Fruit fly (Drosophila melanogaster) whole organism, embryonic: ENCODE results near the gene RpS3.
A peak's percentile ranks its signal among the peaks of the same experiment; 100 is the strongest.

Experiments used
- BtbVII ChIP-seq: fragments of 200-800 bp; sonication (Bioruptor generic); optimal IDR thresholded peaks from 3 replicates; lab custom pipeline; 2017; ENCODE audit warnings: missing biosample characterization, mild to moderate bottlenecking, missing genetic modification characterization
- C15 ChIP-seq: fragments of 200-800 bp; sonication (Bioruptor generic); IDR thresholded peaks from 3 replicates; pipeline ENCODE4 v1.3.6; 2022; ENCODE audit warnings: missing biosample characterization, missing genetic modification characterization
- CG10654 ChIP-seq: fragments of 200-800 bp; sonication (Bioruptor generic); optimal IDR thresholded peaks from 2 replicates; lab custom pipeline; 2016; ENCODE audit warnings: missing biosample characterization, missing genetic modification characterization
- CG10979 ChIP-seq: fragments of 200-800 bp; sonication (Bioruptor generic); optimal IDR thresholded peaks from 2 replicates; lab custom pipeline; 2018; ENCODE audit warnings: missing biosample characterization, mild to moderate bottlenecking, missing genetic modification characterization, moderate library complexity
- CG11560 ChIP-seq: fragments of 200-800 bp; sonication (Bioruptor generic); IDR thresholded peaks from 3 replicates; pipeline ENCODE4 v1.3.6; 2022; ENCODE audit warnings: missing biosample characterization, missing genetic modification characterization
- CG12155 ChIP-seq: fragments of 200-800 bp; sonication (Bioruptor generic); optimal IDR thresholded peaks from 3 replicates; lab custom pipeline; 2016; ENCODE audit warnings: missing biosample characterization, missing genetic modification characterization
- CG12391 ChIP-seq: fragments of 200-800 bp; sonication (Bioruptor generic); optimal IDR thresholded peaks from 3 replicates; lab custom pipeline; 2018; ENCODE audit warnings: missing biosample characterization, mild to moderate bottlenecking, missing genetic modification characterization, moderate library complexity
- CG13123 ChIP-seq: fragments of 200-800 bp; sonication (Bioruptor generic); optimal IDR thresholded peaks from 2 replicates; lab custom pipeline; 2016; ENCODE audit warnings: missing biosample characterization, missing genetic modification characterization
- CG14965 ChIP-seq: fragments of 200-800 bp; sonication (Bioruptor generic); optimal IDR thresholded peaks from 2 replicates; lab custom pipeline; 2016; ENCODE audit warnings: missing biosample characterization, missing genetic modification characterization, borderline replicate concordance
- CG15601 ChIP-seq: fragments of 200-800 bp; sonication (Bioruptor generic); optimal IDR thresholded peaks from 3 replicates; lab custom pipeline; 2019; ENCODE audit warnings: missing biosample characterization, mild to moderate bottlenecking, missing genetic modification characterization, moderate library complexity
- CG16779 ChIP-seq: fragments of 200-800 bp; sonication (Bioruptor generic); IDR thresholded peaks from 2 replicates; pipeline ENCODE4 v1.3.6; 2022; ENCODE audit warnings: missing biosample characterization, missing genetic modification characterization
- CG17568 ChIP-seq: fragments of 200-800 bp; sonication (Bioruptor generic); optimal IDR thresholded peaks from 2 replicates; lab custom pipeline; 2018; ENCODE audit warnings: missing biosample characterization, mild to moderate bottlenecking, missing genetic modification characterization, moderate library complexity
- CG1792 ChIP-seq: fragments of 200-800 bp; sonication (Bioruptor generic); optimal IDR thresholded peaks from 2 replicates; lab custom pipeline; 2016; ENCODE audit warnings: missing biosample characterization, missing genetic modification characterization
- CG18476 ChIP-seq: fragments of 200-800 bp; sonication (Bioruptor generic); optimal IDR thresholded peaks from 2 replicates; lab custom pipeline; 2016; ENCODE audit warnings: missing biosample characterization, mild to moderate bottlenecking, missing genetic modification characterization
- CG2120 ChIP-seq: fragments of 200-800 bp; sonication (Bioruptor generic); optimal IDR thresholded peaks from 3 replicates; lab custom pipeline; 2016; ENCODE audit warnings: missing biosample characterization, missing genetic modification characterization
- CG2678 ChIP-seq: fragments of 200-800 bp; sonication (Bioruptor generic); optimal IDR thresholded peaks from 3 replicates; lab custom pipeline; 2019; ENCODE audit warnings: missing biosample characterization, mild to moderate bottlenecking, missing genetic modification characterization, moderate library complexity
- CG2889 ChIP-seq: fragments of 200-800 bp; sonication (Bioruptor generic); IDR thresholded peaks from 3 replicates; pipeline ENCODE4 v1.3.6; 2022; ENCODE audit warnings: missing biosample characterization, missing genetic modification characterization
- CG32532 ChIP-seq: fragments of 200-800 bp; sonication (Bioruptor generic); IDR thresholded peaks from 2 replicates; pipeline ENCODE4 v1.3.6; 2022; ENCODE audit warnings: missing biosample characterization, missing genetic modification characterization
- CG32772 ChIP-seq: fragments of 200-800 bp; sonication (Bioruptor generic); IDR thresholded peaks from 2 replicates; pipeline ENCODE4 v1.3.6; 2022; ENCODE audit warnings: missing biosample characterization, missing genetic modification characterization
- CG3407 ChIP-seq: fragments of 200-800 bp; sonication (Bioruptor generic); optimal IDR thresholded peaks from 2 replicates; lab custom pipeline; 2018; ENCODE audit warnings: missing biosample characterization, mild to moderate bottlenecking, missing genetic modification characterization
- CG4617 ChIP-seq: fragments of 200-800 bp; sonication (Bioruptor generic); optimal IDR thresholded peaks from 3 replicates; lab custom pipeline; 2016; ENCODE audit warnings: missing biosample characterization, missing genetic modification characterization, borderline replicate concordance
- CG8290 ChIP-seq, 3 experiments: fragments of 200-800 bp; sonication (Bioruptor generic); optimal IDR thresholded peaks; 2 replicates each; lab custom pipeline; 2016 to 2019; ENCODE audit warnings: missing biosample characterization in 3 of 3, missing genetic modification characterization in 3 of 3, mild to moderate bottlenecking in 2 of 3, moderate library complexity in 1 of 3
- CG9727 ChIP-seq: fragments of 200-800 bp; sonication (Bioruptor generic); optimal IDR thresholded peaks from 3 replicates; lab custom pipeline; 2017; ENCODE audit warnings: missing biosample characterization, mild to moderate bottlenecking, missing genetic modification characterization
- CG9817 ChIP-seq: fragments of 200-800 bp; sonication (Bioruptor generic); optimal IDR thresholded peaks from 2 replicates; lab custom pipeline; 2018; ENCODE audit warnings: missing biosample characterization, mild to moderate bottlenecking, missing genetic modification characterization, moderate library complexity
- CG9932 ChIP-seq: fragments of 200-800 bp; sonication (Bioruptor generic); IDR thresholded peaks from 2 replicates; pipeline ENCODE4 v1.3.6; 2022; ENCODE audit warnings: missing biosample characterization, missing genetic modification characterization
- D19A ChIP-seq: fragments of 200-800 bp; optimal IDR thresholded peaks from 3 replicates; lab custom pipeline; 2019; ENCODE audit warnings: missing biosample characterization, mild to moderate bottlenecking, missing genetic modification characterization, moderate library complexity
- H15 ChIP-seq: fragments of 200-800 bp; sonication (Bioruptor generic); IDR thresholded peaks from 3 replicates; pipeline ENCODE4 v1.3.6; 2022; ENCODE audit warnings: missing biosample characterization, missing genetic modification characterization
- MTF-1 ChIP-seq: fragments of 200-800 bp; sonication (Bioruptor generic); optimal IDR thresholded peaks from 2 replicates; lab custom pipeline; 2018; ENCODE audit warnings: missing biosample characterization, mild to moderate bottlenecking, missing genetic modification characterization, borderline replicate concordance
- Opbp ChIP-seq: fragments of 200-800 bp; sonication (Bioruptor generic); IDR thresholded peaks from 3 replicates; pipeline ENCODE4 v1.3.6; 2022; ENCODE audit warnings: missing biosample characterization, missing genetic modification characterization; ENCODE audit not compliant: partially characterized antibody
- bbx ChIP-seq: fragments of 200-800 bp; sonication (Bioruptor generic); IDR thresholded peaks from 2 replicates; pipeline ENCODE4 v1.3.6; 2022; ENCODE audit warnings: missing biosample characterization, missing genetic modification characterization; ENCODE audit not compliant: partially characterized antibody
- ci ChIP-seq: fragments of 200-800 bp; sonication (Bioruptor generic); IDR thresholded peaks from 3 replicates; pipeline ENCODE4 v1.3.6; 2022; ENCODE audit warnings: missing biosample characterization, missing genetic modification characterization
- exex ChIP-seq: fragments of 200-800 bp; sonication (Bioruptor generic); optimal IDR thresholded peaks from 4 replicates; lab custom pipeline; 2018; ENCODE audit warnings: missing biosample characterization, mild to moderate bottlenecking, missing genetic modification characterization, moderate library complexity
- gem ChIP-seq: fragments of 200-800 bp; sonication (Bioruptor generic); optimal IDR thresholded peaks from 2 replicates; lab custom pipeline; 2019; ENCODE audit warnings: missing biosample characterization, mild to moderate bottlenecking, missing genetic modification characterization, moderate library complexity
- gsb ChIP-seq: fragments of 200-800 bp; sonication (Bioruptor generic); IDR thresholded peaks from 2 replicates; pipeline ENCODE4 v1.3.6; 2022; ENCODE audit warnings: missing biosample characterization, missing genetic modification characterization
- gsb-n ChIP-seq: fragments of 200-800 bp; sonication (Bioruptor generic); optimal IDR thresholded peaks from 3 replicates; lab custom pipeline; 2018; ENCODE audit warnings: missing biosample characterization, mild to moderate bottlenecking, missing genetic modification characterization
- hkb ChIP-seq, 2 experiments: fragments of 200-800 bp in 1 of 2; fragments of >200 bp in 1 of 2; sonication (Bioruptor generic) in 1 of 2; IDR thresholded peaks in 1 of 2; optimal IDR thresholded peaks in 1 of 2; 2 replicates each; pipeline versions ENCODE4 v1.3.6 to Lab custom; 2017 to 2022; ENCODE audit warnings: missing biosample characterization in 1 of 2, missing genetic modification characterization in 1 of 2
- nau ChIP-seq: fragments of 200-800 bp; sonication (Bioruptor generic); optimal IDR thresholded peaks from 3 replicates; lab custom pipeline; 2017; ENCODE audit warnings: missing biosample characterization, mild to moderate bottlenecking, missing genetic modification characterization, missing genetic modification reagents
- peb ChIP-seq: fragments of 200-800 bp; sonication (Bioruptor generic); IDR thresholded peaks from 2 replicates; pipeline ENCODE4 v1.3.6; 2022; ENCODE audit warnings: missing biosample characterization, missing genetic modification characterization
- repo ChIP-seq: fragments of 200-800 bp; sonication (Bioruptor generic); optimal IDR thresholded peaks from 2 replicates; lab custom pipeline; 2016; ENCODE audit warnings: missing biosample characterization, missing genetic modification characterization
- run ChIP-seq: fragments of 200-800 bp; sonication (Bioruptor generic); optimal IDR thresholded peaks from 3 replicates; lab custom pipeline; 2018; ENCODE audit warnings: missing biosample characterization, mild to moderate bottlenecking, missing genetic modification characterization
- so ChIP-seq: fragments of 200-800 bp; sonication (Bioruptor generic); IDR thresholded peaks from 3 replicates; pipeline ENCODE4 v1.3.6; 2022; ENCODE audit warnings: missing biosample characterization, missing genetic modification characterization
- sqz ChIP-seq: fragments of 200-800 bp; sonication (Bioruptor generic); optimal IDR thresholded peaks from 3 replicates; lab custom pipeline; 2018; ENCODE audit warnings: missing biosample characterization, mild to moderate bottlenecking, missing genetic modification characterization
- sug ChIP-seq: fragments of 200-800 bp; optimal IDR thresholded peaks from 2 replicates; lab custom pipeline; 2019; ENCODE audit warnings: missing biosample characterization, mild to moderate bottlenecking, missing genetic modification characterization, moderate library complexity
- tgo ChIP-seq: fragments of 200-800 bp; sonication (Bioruptor generic); IDR thresholded peaks from 3 replicates; pipeline ENCODE4 v1.3.6; 2022; ENCODE audit warnings: missing biosample characterization, missing genetic modification characterization
- unc-4 ChIP-seq: fragments of 200-800 bp; sonication (Bioruptor generic); IDR thresholded peaks from 2 replicates; pipeline ENCODE4 v1.3.6; 2022; ENCODE audit warnings: missing biosample characterization, missing genetic modification characterization; ENCODE audit not compliant: partially characterized antibody
- wdn ChIP-seq: fragments of 200-800 bp; sonication (Bioruptor generic); IDR thresholded peaks from 2 replicates; pipeline ENCODE4 v1.3.6; 2022; ENCODE audit warnings: missing biosample characterization, missing genetic modification characterization
- zfh2 ChIP-seq: fragments of 200-800 bp; sonication (Bioruptor generic); optimal IDR thresholded peaks from 2 replicates; lab custom pipeline; 2016; ENCODE audit warnings: missing biosample characterization, missing genetic modification characterization

Gene RpS3

DNA sequence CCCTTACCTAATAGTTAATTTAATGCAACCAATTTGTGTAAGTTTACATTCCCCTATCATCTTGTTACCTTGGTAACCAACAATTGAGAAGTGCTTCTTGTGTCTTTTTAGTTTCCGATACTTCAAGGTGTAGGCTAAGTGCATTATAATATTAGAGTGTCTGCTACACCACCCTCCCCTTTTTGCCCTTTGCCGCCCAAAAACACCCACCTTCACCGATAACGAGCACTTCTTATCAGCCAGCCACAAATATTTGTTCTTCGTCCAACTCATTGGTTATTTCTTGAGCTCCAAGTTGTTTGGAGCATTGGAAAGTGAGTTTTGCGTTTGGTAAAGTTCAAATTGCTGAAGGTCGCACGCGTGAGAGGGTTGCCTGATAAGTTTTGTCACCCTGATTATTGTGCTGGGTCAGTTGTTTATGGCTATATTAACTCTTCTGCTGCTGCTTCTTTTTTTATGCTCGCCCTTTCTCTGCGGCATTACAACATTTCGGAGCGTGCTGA lies 26.7 kb upstream of the RpS3 start (continued):
- peak; percentile 60 for TF ChIP-seq exex
- TF ChIP-seq CG2889 (GFP tag; lab: Robert Waterston, UW), result 0 out of 3 replicates have a peak, but pooled peaks have one; percentile 32
- TF ChIP-seq CG18476, result peak; percentile 77
- TF ChIP-seq MTF-1 (GFP tag; lab: Kevin White, UChicago), result no peak
- TF ChIP-seq CG8290 (GFP tag; optimal IDR thresholded peaks at IDR 0.05; lab: Kevin White, UChicago), result no peak
- peak in 1 of 2 experiments; percentile 63 for TF ChIP-seq CG8290 (tag; optimal IDR thresholded peaks at IDR 0.05; lab: Kevin White, UChicago)
- peak; percentile 86 for TF ChIP-seq hkb (optimal IDR thresholded peaks at IDR 0.05; lab: Kevin White, UChicago)
- no peak for TF ChIP-seq hkb (GFP tag; IDR thresholded peaks at IDR 0.05; lab: Robert Waterston, UW)
- peak; percentile 29 for TF ChIP-seq CG2678 (tag; lab: Kevin White, UChicago)
- TF ChIP-seq D19A (tag; lab: Kevin White, UChicago), result peak; percentile 95
- no peak for TF ChIP-seq unc-4 (GFP tag; lab: Robert Waterston, UW)
- TF ChIP-seq CG11560, result no peak
- TF ChIP-seq ci, result 0 out of 3 replicates have a peak, but pooled peaks have one; percentile 44
- no peak for TF ChIP-seq peb (GFP tag; lab: Robert Waterston, UW)
- no peak for TF ChIP-seq bbx (GFP tag; lab: Robert Waterston, UW)
- no peak for TF ChIP-seq run (tag; lab: Kevin White, UChicago)
- TF ChIP-seq sug (tag; lab: Kevin White, UChicago), result peak; percentile 66
- peak; percentile 16 for TF ChIP-seq zfh2 (GFP tag; lab: Kevin White, UChicago)
- TF ChIP-seq CG32532 (GFP tag; lab: Robert Waterston, UW), result peak; percentile 40; the same call in 1 of the 2 replicates
- peak; percentile 28 for TF ChIP-seq gem (tag; lab: Kevin White, UChicago)

DNA sequence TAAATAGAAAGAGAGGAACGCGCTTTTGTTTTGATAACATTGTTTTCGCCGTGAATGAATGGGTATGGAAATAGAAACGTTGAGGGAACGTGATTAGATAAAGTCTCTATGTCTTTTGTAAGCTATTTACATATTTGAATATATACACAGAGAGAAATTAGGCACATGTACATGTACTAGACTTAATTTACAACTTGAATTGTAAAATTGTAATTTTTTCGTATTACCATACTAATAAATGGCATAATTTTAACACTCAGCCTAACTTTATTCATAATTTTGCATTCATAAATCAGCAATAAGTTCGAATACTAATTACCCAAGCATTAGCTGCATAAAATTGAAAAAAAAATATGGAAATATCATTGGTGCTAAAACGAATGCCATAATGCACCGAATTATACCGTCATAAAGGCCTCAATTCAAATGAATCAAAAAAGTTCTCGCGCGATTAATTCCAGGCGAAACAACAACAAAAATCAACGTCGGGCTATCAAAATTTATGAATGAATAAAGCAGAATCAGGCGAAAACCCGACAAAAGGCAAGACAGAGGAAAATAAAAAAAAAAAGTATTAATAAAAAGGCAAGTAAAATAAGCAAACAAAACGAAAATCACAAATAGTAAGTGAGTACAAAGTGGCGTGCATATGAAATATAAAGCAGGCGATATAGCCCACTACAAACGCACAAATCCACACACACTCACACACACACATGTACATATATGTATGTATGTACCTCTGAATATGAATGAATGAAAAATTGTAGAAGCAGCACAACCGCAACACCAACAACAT lies 25.9 kb upstream of the RpS3 start:
- TF ChIP-seq BtbVII (GFP tag; lab: Kevin White, UChicago), result peak; percentile 31
- no peak for TF ChIP-seq Opbp (GFP tag; lab: Robert Waterston, UW)
- no peak for TF ChIP-seq wdn (GFP tag; lab: Robert Waterston, UW)
- 0 out of 3 replicates have a peak, but pooled peaks have one; percentile 6 for TF ChIP-seq so
- peak; percentile 4 for TF ChIP-seq CG9817 (tag; lab: Kevin White, UChicago)
- no peak for TF ChIP-seq gsb (GFP tag; lab: Robert Waterston, UW)
- TF ChIP-seq CG16779 (GFP tag; lab: Robert Waterston, UW), result no peak
- TF ChIP-seq H15 (GFP tag; lab: Robert Waterston, UW), result no peak
- peak; percentile 26 for TF ChIP-seq nau
- no peak for TF ChIP-seq CG32772
- peak; percentile 65 for TF ChIP-seq CG12391 (tag; lab: Kevin White, UChicago)
- TF ChIP-seq CG12155 (GFP tag; lab: Kevin White, UChicago), result peak; percentile 5
- TF ChIP-seq CG17568, result no peak
- no peak for TF ChIP-seq repo (GFP tag; lab: Kevin White, UChicago)
- peak; percentile 62 for TF ChIP-seq CG15601 (tag; lab: Kevin White, UChicago)
- 0 out of 3 replicates have a peak, but pooled peaks have one; percentile 27 for TF ChIP-seq C15
- no peak for TF ChIP-seq CG1792 (GFP tag; lab: Kevin White, UChicago)
- no peak for TF ChIP-seq CG14965 (GFP tag; lab: Kevin White, UChicago)
- TF ChIP-seq gsb-n (tag; lab: Kevin White, UChicago), result peak; percentile 32
- no peak for TF ChIP-seq CG4617
- peak; percentile 70 for TF ChIP-seq CG2120
- TF ChIP-seq CG13123 (GFP tag; lab: Kevin White, UChicago), result no peak
- no peak for TF ChIP-seq CG9932 (GFP tag; lab: Robert Waterston, UW)
- TF ChIP-seq CG3407 (GFP tag; lab: Kevin White, UChicago), result peak; percentile 40
- no peak for TF ChIP-seq tgo (GFP tag; lab: Robert Waterston, UW)
- TF ChIP-seq CG10654, result peak; percentile 20
- TF ChIP-seq CG10979, result peak; percentile 78
- no peak for TF ChIP-seq sqz
- TF ChIP-seq CG9727 (GFP tag; lab: Kevin White, UChicago), result peak; percentile 70
